Worm (Caenorhabditis elegans): ENCODE measurements around the gene F09B12.7.

DNA sequence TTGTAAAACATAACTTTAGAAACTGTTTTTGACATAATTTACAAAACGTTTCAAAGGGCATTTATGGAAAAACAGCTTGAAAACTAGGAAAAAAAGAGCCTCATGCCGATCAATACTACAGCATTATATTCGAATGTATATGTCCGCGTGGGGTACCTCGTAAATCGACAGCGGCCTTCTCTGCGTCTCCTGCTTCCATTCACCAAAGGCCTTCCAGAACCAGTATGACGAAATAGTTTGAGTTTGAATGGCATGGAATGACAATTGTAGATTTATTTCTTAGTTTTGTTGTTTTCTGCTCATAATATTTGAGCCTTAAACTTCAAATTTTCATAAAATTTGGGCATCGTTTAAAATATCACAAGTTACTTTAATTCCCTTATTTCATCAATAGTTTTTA, 49.5 kb downstream of the F09B12.7 start:
- TF ChIP-seq nhr-23 (tag; optimal IDR thresholded peaks at IDR 0.05), result no peak
- no peak for TF ChIP-seq peb-1 (tag; optimal IDR thresholded peaks at IDR 0.05)

Data from whole organism, L2 larva.